Fruit fly (Drosophila melanogaster) whole organism, embryonic: Measurements from ENCODE around the gene CG13996.
A peak's percentile ranks its signal among the peaks of the same experiment; 100 is the strongest.

Source experiments
- Atf-2 ChIP-seq: fragments of 200-800 bp; sonication (Bioruptor generic); optimal IDR thresholded peaks from 2 replicates; lab custom pipeline; 2016; ENCODE audit warnings: missing biosample characterization, missing genetic modification characterization
- Atf6 ChIP-seq: fragments of 200-800 bp; sonication (Bioruptor generic); IDR thresholded peaks from 2 replicates; pipeline ENCODE4 v1.3.6; 2022; ENCODE audit warnings: missing biosample characterization, missing genetic modification characterization
- C15 ChIP-seq: fragments of 200-800 bp; sonication (Bioruptor generic); IDR thresholded peaks from 3 replicates; pipeline ENCODE4 v1.3.6; 2022; ENCODE audit warnings: missing biosample characterization, missing genetic modification characterization
- CG12299 ChIP-seq: fragments of 200-800 bp; sonication (Bioruptor generic); optimal IDR thresholded peaks from 2 replicates; lab custom pipeline; 2018; ENCODE audit warnings: missing biosample characterization, mild to moderate bottlenecking, missing genetic modification characterization
- CG14441 ChIP-seq: fragments of 200-800 bp; sonication (Bioruptor generic); IDR thresholded peaks from 2 replicates; pipeline ENCODE4 v1.3.6; 2022; ENCODE audit warnings: missing biosample characterization, missing genetic modification characterization
- CG15073 ChIP-seq: fragments of 200-800 bp; sonication (Bioruptor generic); optimal IDR thresholded peaks from 2 replicates; lab custom pipeline; 2016; ENCODE audit warnings: missing biosample characterization, missing genetic modification characterization
- CG15696 ChIP-seq: fragments of 200-800 bp; sonication (Bioruptor generic); optimal IDR thresholded peaks from 2 replicates; lab custom pipeline; 2019; ENCODE audit warnings: missing biosample characterization, mild to moderate bottlenecking, missing genetic modification characterization, moderate library complexity
- CG17612 ChIP-seq: fragments of 200-800 bp; sonication (Bioruptor generic); IDR thresholded peaks from 2 replicates; pipeline ENCODE4 v1.3.6; 2022; ENCODE audit warnings: missing biosample characterization, missing genetic modification characterization
- CG2712 ChIP-seq: fragments of 200-800 bp; optimal IDR thresholded peaks from 3 replicates; lab custom pipeline; 2019; ENCODE audit warnings: missing biosample characterization, mild to moderate bottlenecking, missing genetic modification characterization, moderate library complexity
- CG31441 ChIP-seq: fragments of 200-800 bp; sonication (Bioruptor generic); IDR thresholded peaks from 2 replicates; pipeline ENCODE4 v1.3.6; 2022; ENCODE audit warnings: missing biosample characterization, missing genetic modification characterization
- CG34422 ChIP-seq: fragments of 200-800 bp; sonication (Bioruptor generic); IDR thresholded peaks from 3 replicates; pipeline ENCODE4 v1.3.6; 2022; ENCODE audit warnings: missing biosample characterization, missing genetic modification characterization
- CG43689 ChIP-seq: fragments of 200-800 bp; sonication (Bioruptor generic); IDR thresholded peaks from 2 replicates; pipeline ENCODE4 v1.3.6; 2022; ENCODE audit warnings: missing biosample characterization, missing genetic modification characterization
- CG6765 ChIP-seq: fragments of 200-800 bp; sonication (Bioruptor generic); optimal IDR thresholded peaks from 3 replicates; lab custom pipeline; 2017; ENCODE audit warnings: missing biosample characterization, mild to moderate bottlenecking, missing genetic modification characterization
- CG7271 ChIP-seq: fragments of 200-800 bp; sonication (Bioruptor generic); optimal IDR thresholded peaks from 2 replicates; lab custom pipeline; 2018; ENCODE audit warnings: missing biosample characterization, mild to moderate bottlenecking, missing genetic modification characterization, moderate library complexity
- D ChIP-seq, 2 experiments: fragments of 200-800 bp in 1 of 2; fragments of >200 bp in 1 of 2; sonication (Bioruptor generic) in 1 of 2; optimal IDR thresholded peaks; 2 replicates in 1 of 2; 3 replicates in 1 of 2; lab custom pipeline; 2017; ENCODE audit warnings: mild to moderate bottlenecking in 1 of 2, missing biosample characterization in 1 of 2, missing genetic modification characterization in 1 of 2, missing genetic modification reagents in 1 of 2
- Ets97D ChIP-seq: fragments of 200-800 bp; sonication (Bioruptor generic); optimal IDR thresholded peaks from 3 replicates; lab custom pipeline; 2016; ENCODE audit warnings: missing biosample characterization, missing genetic modification characterization
- Gsc ChIP-seq: fragments of 200-800 bp; sonication (Bioruptor generic); IDR thresholded peaks from 2 replicates; pipeline ENCODE4 v1.3.6; 2022; ENCODE audit warnings: missing biosample characterization, missing genetic modification characterization
- Hmr ChIP-seq: fragments of 200-800 bp; sonication (Bioruptor generic); optimal IDR thresholded peaks from 3 replicates; lab custom pipeline; 2017; ENCODE audit warnings: mild to moderate bottlenecking, missing biosample characterization, missing genetic modification reagents, missing genetic modification characterization
- Hr3 ChIP-seq: fragments of 200-800 bp; sonication (Bioruptor generic); optimal IDR thresholded peaks from 3 replicates; lab custom pipeline; 2016; ENCODE audit warnings: missing biosample characterization, missing genetic modification characterization
- NC2α ChIP-seq: fragments of 200-800 bp; sonication (Bioruptor generic); optimal IDR thresholded peaks from 2 replicates; lab custom pipeline; 2016; ENCODE audit warnings: missing biosample characterization, missing genetic modification characterization
- NC2β ChIP-seq: fragments of 200-800 bp; sonication (Bioruptor generic); optimal IDR thresholded peaks from 2 replicates; lab custom pipeline; 2016; ENCODE audit warnings: missing biosample characterization, missing genetic modification characterization
- NFAT ChIP-seq: fragments of 200-800 bp; sonication (Bioruptor generic); IDR thresholded peaks from 2 replicates; pipeline ENCODE4 v1.3.6; 2022; ENCODE audit warnings: missing biosample characterization, missing genetic modification characterization
- Nf-YA ChIP-seq: fragments of 200-800 bp; sonication (Bioruptor generic); IDR thresholded peaks from 2 replicates; pipeline ENCODE4 v1.3.6; 2022; ENCODE audit warnings: missing biosample characterization, missing genetic modification characterization
- Optix ChIP-seq: fragments of 200-800 bp; sonication (Bioruptor generic); IDR thresholded peaks from 3 replicates; pipeline ENCODE4 v1.3.6; 2022; ENCODE audit warnings: missing biosample characterization, missing genetic modification characterization
- Pdp1 ChIP-seq, 2 experiments: fragments of 200-800 bp; sonication (Bioruptor generic); optimal IDR thresholded peaks; 3 replicates each; lab custom pipeline; 2016; ENCODE audit warnings: missing biosample characterization in 2 of 2, missing genetic modification characterization in 2 of 2, mild to moderate bottlenecking in 1 of 2, moderate library complexity in 1 of 2
- Poxn ChIP-seq: fragments of 200-800 bp; sonication (Bioruptor generic); IDR thresholded peaks from 2 replicates; pipeline ENCODE4 v1.3.6; 2022; ENCODE audit warnings: missing biosample characterization, missing genetic modification characterization
- Ravus ChIP-seq: fragments of 200-800 bp; sonication (Bioruptor generic); IDR thresholded peaks from 2 replicates; pipeline ENCODE4 v1.3.6; 2022; ENCODE audit warnings: missing biosample characterization, missing genetic modification characterization
- Six4 ChIP-seq: fragments of 200-800 bp; sonication (Bioruptor generic); optimal IDR thresholded peaks from 2 replicates; lab custom pipeline; 2016; ENCODE audit warnings: missing biosample characterization, missing genetic modification characterization
- Stat92E ChIP-seq, 3 experiments: fragments of >200 bp in 2 of 3; fragments of 200-800 bp in 1 of 3; sonication (Bioruptor generic) in 1 of 3; optimal IDR thresholded peaks; 2 replicates each; lab custom pipeline; 2017 to 2019; ENCODE audit warnings: missing biosample characterization in 3 of 3, missing genetic modification characterization in 3 of 3, mild to moderate bottlenecking in 1 of 3, moderate library complexity in 1 of 3
- br ChIP-seq: fragments of >200 bp; optimal IDR thresholded peaks from 2 replicates; lab custom pipeline; 2017
- croc ChIP-seq: fragments of 200-800 bp; sonication (Bioruptor generic); conservative IDR thresholded peaks from 3 replicates; pipeline ENCODE4 v1.3.6; 2022; ENCODE audit warnings: missing biosample characterization, missing genetic modification characterization
- da ChIP-seq: fragments of 200-800 bp; sonication (Bioruptor generic); optimal IDR thresholded peaks from 2 replicates; lab custom pipeline; 2016; ENCODE audit warnings: missing biosample characterization, missing genetic modification characterization
- dan ChIP-seq: fragments of 200-800 bp; sonication (Bioruptor generic); IDR thresholded peaks from 2 replicates; pipeline ENCODE4 v1.3.6; 2022; ENCODE audit warnings: missing biosample characterization, missing genetic modification characterization
- dimm ChIP-seq: fragments of 200-800 bp; sonication (Bioruptor generic); IDR thresholded peaks from 2 replicates; pipeline ENCODE4 v1.3.6; 2022; ENCODE audit warnings: missing biosample characterization, missing genetic modification characterization
- dm ChIP-seq: fragments of 200-800 bp; sonication (Bioruptor generic); optimal IDR thresholded peaks from 3 replicates; lab custom pipeline; 2016; ENCODE audit warnings: missing biosample characterization, missing genetic modification characterization
- dmrt11E ChIP-seq: fragments of 200-800 bp; sonication (Bioruptor generic); optimal IDR thresholded peaks from 3 replicates; lab custom pipeline; 2018; ENCODE audit warnings: missing biosample characterization, mild to moderate bottlenecking, missing genetic modification characterization, moderate library complexity
- gem ChIP-seq: fragments of 200-800 bp; sonication (Bioruptor generic); optimal IDR thresholded peaks from 2 replicates; lab custom pipeline; 2019; ENCODE audit warnings: missing biosample characterization, mild to moderate bottlenecking, missing genetic modification characterization, moderate library complexity
- gfzf ChIP-seq: fragments of 200-800 bp; sonication (Bioruptor generic); optimal IDR thresholded peaks from 2 replicates; lab custom pipeline; 2016; ENCODE audit warnings: missing biosample characterization, mild to moderate bottlenecking, missing genetic modification characterization, moderate library complexity
- gsb-n ChIP-seq: fragments of 200-800 bp; sonication (Bioruptor generic); optimal IDR thresholded peaks from 3 replicates; lab custom pipeline; 2018; ENCODE audit warnings: missing biosample characterization, mild to moderate bottlenecking, missing genetic modification characterization
- ham ChIP-seq: fragments of 200-800 bp; sonication (Bioruptor generic); IDR thresholded peaks from 2 replicates; pipeline ENCODE4 v1.3.6; 2022; ENCODE audit warnings: missing biosample characterization, missing genetic modification characterization
- maf-S ChIP-seq: fragments of 200-800 bp; sonication (Bioruptor generic); optimal IDR thresholded peaks from 2 replicates; lab custom pipeline; 2016; ENCODE audit warnings: missing biosample characterization, missing genetic modification characterization
- mam ChIP-seq: fragments of 200-800 bp; sonication (Bioruptor generic); optimal IDR thresholded peaks from 3 replicates; lab custom pipeline; 2016; ENCODE audit warnings: missing biosample characterization, missing genetic modification characterization
- pfk ChIP-seq: fragments of 200-800 bp; sonication (Bioruptor generic); optimal IDR thresholded peaks from 2 replicates; lab custom pipeline; 2018; ENCODE audit warnings: missing biosample characterization, mild to moderate bottlenecking, missing genetic modification characterization, moderate library complexity
- pho ChIP-seq: fragments of 200-800 bp; sonication (Bioruptor generic); optimal IDR thresholded peaks from 2 replicates; lab custom pipeline; 2016; ENCODE audit warnings: missing biosample characterization, missing genetic modification characterization
- phol ChIP-seq: fragments of 200-800 bp; sonication (Bioruptor generic); optimal IDR thresholded peaks from 3 replicates; lab custom pipeline; 2018; ENCODE audit warnings: missing biosample characterization, mild to moderate bottlenecking, missing genetic modification characterization, moderate library complexity
- pzg ChIP-seq: fragments of 200-800 bp; sonication (Bioruptor generic); optimal IDR thresholded peaks from 3 replicates; lab custom pipeline; 2018; ENCODE audit warnings: missing biosample characterization, mild to moderate bottlenecking, missing genetic modification characterization, moderate library complexity
- toy ChIP-seq: fragments of 200-800 bp; sonication (Bioruptor generic); IDR thresholded peaks from 2 replicates; pipeline ENCODE4 v1.3.6; 2022; ENCODE audit warnings: missing biosample characterization, missing genetic modification characterization
- twi ChIP-seq: fragments of 200-800 bp; optimal IDR thresholded peaks from 2 replicates; lab custom pipeline; 2019; ENCODE audit warnings: missing biosample characterization, mild to moderate bottlenecking, missing genetic modification characterization, moderate library complexity
- wdn ChIP-seq: fragments of 200-800 bp; sonication (Bioruptor generic); IDR thresholded peaks from 2 replicates; pipeline ENCODE4 v1.3.6; 2022; ENCODE audit warnings: missing biosample characterization, missing genetic modification characterization
- wor ChIP-seq: fragments of 200-800 bp; sonication (Bioruptor generic); IDR thresholded peaks from 2 replicates; pipeline ENCODE4 v1.3.6; 2022; ENCODE audit warnings: missing biosample characterization, missing genetic modification characterization
- zen2 ChIP-seq: fragments of 200-800 bp; sonication (Bioruptor generic); IDR thresholded peaks from 3 replicates; pipeline ENCODE4 v1.3.6; 2022; ENCODE audit warnings: missing biosample characterization, missing genetic modification characterization; ENCODE audit not compliant: partially characterized antibody
- zf30C ChIP-seq: fragments of 200-800 bp; sonication (Bioruptor generic); optimal IDR thresholded peaks from 3 replicates; lab custom pipeline; 2018; ENCODE audit warnings: missing biosample characterization, mild to moderate bottlenecking, missing genetic modification characterization

CG13996 gene

DNA sequence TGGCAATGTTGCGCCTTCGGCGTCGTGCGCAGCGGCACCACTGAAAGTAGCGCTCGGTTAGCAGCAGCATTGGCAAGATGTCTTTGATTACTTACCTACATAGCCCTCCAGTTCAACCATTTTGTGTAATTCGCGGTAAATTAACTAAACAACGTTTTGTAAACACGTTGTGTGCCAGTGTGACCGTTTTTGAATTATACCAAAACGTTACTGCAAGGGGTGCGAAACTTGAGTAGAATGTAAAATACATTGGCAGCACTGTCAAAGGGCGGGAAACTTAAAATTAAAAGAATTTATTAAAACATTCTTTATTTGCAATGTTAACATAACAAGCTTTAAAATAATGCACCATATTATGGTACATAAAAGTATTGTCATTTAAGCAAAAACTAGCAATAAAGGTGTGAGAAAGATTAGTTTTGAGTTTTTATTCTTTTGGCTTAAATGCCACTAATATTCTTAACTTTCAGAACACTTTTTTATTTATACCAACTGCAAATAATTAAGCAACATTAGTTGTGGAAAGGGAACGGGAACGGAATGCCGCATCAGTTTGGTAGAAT lies 3.8 kb downstream of the CG13996 start, which contains the start of gene CG9107 (continued):
- TF ChIP-seq D (optimal IDR thresholded peaks at IDR 0.05; lab: Kevin White, UChicago) (no peak), D (GFP tag; optimal IDR thresholded peaks at IDR 0.05; lab: Kevin White, UChicago) (no peak), CG17612 (GFP tag; lab: Robert Waterston, UW) (no peak), Nf-YA (GFP tag; lab: Robert Waterston, UW) (no peak), CG43689 (GFP tag; lab: Robert Waterston, UW) (no peak), CG7271 (tag; lab: Kevin White, UChicago) (no peak), dan (no peak), pho (GFP tag; lab: Kevin White, UChicago) (no peak), Atf6 (GFP tag; lab: Robert Waterston, UW) (no peak), Stat92E (GFP tag; optimal IDR thresholded peaks at IDR 0.05; lab: Kevin White, UChicago) (no peak), Hmr (GFP tag; lab: Kevin White, UChicago) (no peak), CG15073 (no peak), Hr3 (no peak), gem (no peak), twi (tag; lab: Kevin White, UChicago) (no peak), Pdp1 (GFP tag; optimal IDR thresholded peaks at IDR 0.05; lab: Kevin White, UChicago) (peak in 1 of 2 experiments; percentile 34), NC2α (GFP tag; lab: Kevin White, UChicago) (no peak), pfk (no peak), da (GFP tag; lab: Kevin White, UChicago) (no peak), Optix (GFP tag; lab: Robert Waterston, UW) (no peak), pzg (GFP tag; lab: Kevin White, UChicago) (peak; percentile 92), dm (GFP tag; lab: Kevin White, UChicago) (peak; percentile 92), wdn (no peak), NFAT (GFP tag; lab: Robert Waterston, UW) (no peak), CG12299 (tag; lab: Kevin White, UChicago) (no peak), maf-S (GFP tag; lab: Kevin White, UChicago) (no peak), br (lab: Kevin White, UChicago) (no peak), CG34422 (GFP tag; lab: Robert Waterston, UW) (0 out of 3 replicates have a peak, but pooled peaks have one; percentile 38), C15 (GFP tag; lab: Robert Waterston, UW) (no peak), gfzf (GFP tag; lab: Kevin White, UChicago) (peak; percentile 86), toy (GFP tag; lab: Robert Waterston, UW) (no peak), ham (GFP tag; lab: Robert Waterston, UW) (no peak), dmrt11E (no peak), mam (no peak), Atf-2 (GFP tag; lab: Kevin White, UChicago) (no peak), croc (no peak), Poxn (GFP tag; lab: Robert Waterston, UW) (no peak), CG31441 (0 out of 2 replicates have a peak, but pooled peaks have one; percentile 11), phol (peak; percentile 63), gsb-n (no peak), zen2 (GFP tag; lab: Robert Waterston, UW) (no peak), NC2β (GFP tag; lab: Kevin White, UChicago) (no peak), Six4 (GFP tag; lab: Kevin White, UChicago) (no peak), CG14441 (no peak), Ravus (GFP tag; lab: Robert Waterston, UW) (no peak), dimm (GFP tag; lab: Robert Waterston, UW) (no peak), CG6765 (GFP tag; lab: Kevin White, UChicago) (no peak), CG2712 (peak; percentile 6), zf30C (GFP tag; lab: Kevin White, UChicago) (no peak), wor (no peak), Ets97D (GFP tag; lab: Kevin White, UChicago) (peak; percentile 12), CG15696 (tag; lab: Kevin White, UChicago) (no peak), Gsc (GFP tag; lab: Robert Waterston, UW) (no peak)
